Worm (Caenorhabditis elegans): Measurements from ENCODE around the gene D2096.6.

D2096.6 gene

DNA sequence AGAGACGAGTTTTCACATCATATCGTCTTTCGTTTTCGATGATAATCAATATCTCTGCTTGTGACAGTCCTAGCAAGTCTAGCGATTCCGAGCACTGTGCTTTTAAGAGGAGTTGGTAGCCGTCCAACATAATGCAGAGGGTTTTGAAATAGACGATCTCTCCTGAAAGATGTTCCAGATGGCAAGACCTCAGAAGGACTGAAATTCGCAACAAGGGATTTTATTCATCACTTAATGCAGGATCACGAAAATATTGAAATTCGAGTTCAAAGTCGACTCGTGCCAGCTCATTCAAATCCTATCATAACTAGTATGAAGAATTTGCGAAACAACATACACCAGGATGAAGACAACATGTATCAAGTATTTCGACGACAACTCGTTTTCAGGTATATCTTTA lies 8.5 kb upstream of the D2096.6 start, which contains the start of gene D2096.7 (continued):
- TF ChIP-seq T26A8.4 (GFP tag; IDR thresholded peaks at IDR 0.05) (peak; percentile 69), Y75B8A.6 (GFP tag; IDR thresholded peaks at IDR 0.05) (peak; percentile 63), madf-9 (GFP tag; conservative IDR thresholded peaks at IDR 0.05) (no peak), egl-43 (GFP tag; IDR thresholded peaks at IDR 0.05) (peak; percentile 69), lin-1 (GFP tag; IDR thresholded peaks at IDR 0.05) (0 out of 2 replicates have a peak, but pooled peaks have one; percentile 40), zip-11 (GFP tag; IDR thresholded peaks at IDR 0.05) (no peak), hif-1 (tag; optimal IDR thresholded peaks at IDR 0.05) (no peak), mes-2 (tag; optimal IDR thresholded peaks at IDR 0.05; ENCODE audit: poor library complexity, severe bottlenecking) (peak; percentile 28), pha-4 (GFP tag; IDR thresholded peaks at IDR 0.05) (peak; percentile 74), pha-4 (tag; optimal IDR thresholded peaks at IDR 0.05) (no peak)

DNA sequence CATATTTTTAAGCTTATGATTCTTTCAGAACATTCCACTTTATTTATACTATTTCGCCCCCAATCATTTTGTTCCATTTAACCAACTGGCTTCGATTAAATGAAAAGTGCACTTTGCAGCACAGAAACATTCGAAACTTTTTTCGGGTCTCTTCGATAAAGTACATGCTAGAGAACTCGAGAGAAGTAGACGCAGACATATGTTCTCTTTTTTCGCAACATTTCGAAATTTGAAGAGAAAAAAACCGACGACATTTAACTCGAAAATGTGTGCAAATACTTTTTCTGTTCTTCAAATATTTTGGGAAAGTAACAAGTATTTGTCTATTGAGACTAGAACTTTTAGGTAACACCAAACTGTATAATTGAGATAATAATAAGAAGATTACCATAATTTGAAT lies 7.9 kb upstream of the D2096.6 start:
- TF ChIP-seq arid-1 (GFP tag; conservative IDR thresholded peaks at IDR 0.05): no peak
- peak; percentile 12 for TF ChIP-seq mes-2 (tag; optimal IDR thresholded peaks at IDR 0.05; ENCODE audit: poor library complexity, severe bottlenecking)
- TF ChIP-seq F49E8.2 (tag; optimal IDR thresholded peaks at IDR 0.05; ENCODE audit: borderline replicate concordance): no peak
- no peak for TF ChIP-seq dmd-9 (GFP tag; IDR thresholded peaks at IDR 0.05)
- TF ChIP-seq dve-1 (tag; optimal IDR thresholded peaks at IDR 0.05; ENCODE audit: insufficient read depth): peak; percentile 3
- TF ChIP-seq fos-1 (tag; optimal IDR thresholded peaks at IDR 0.05): no peak
- no peak for TF ChIP-seq nhr-111 (GFP tag; optimal IDR thresholded peaks at IDR 0.05)
- no peak for TF ChIP-seq Y105C5A.15 (GFP tag; IDR thresholded peaks at IDR 0.05)
- no peak for TF ChIP-seq Y48G9A.11 (GFP tag; IDR thresholded peaks at IDR 0.05)
- TF ChIP-seq snpc-1.2 (GFP tag; IDR thresholded peaks at IDR 0.05): no peak
- no peak for TF ChIP-seq ceh-32 (tag; optimal IDR thresholded peaks at IDR 0.05; ENCODE audit: poor library complexity)
- no peak for TF ChIP-seq F26F4.8 (GFP tag; conservative IDR thresholded peaks at IDR 0.05)
- TF ChIP-seq gei-8 (GFP tag; optimal IDR thresholded peaks at IDR 0.05): no peak
- TF ChIP-seq F37D6.2 (tag; optimal IDR thresholded peaks at IDR 0.05): no peak
- no peak for TF ChIP-seq nhr-6 (tag; optimal IDR thresholded peaks at IDR 0.05)
- TF ChIP-seq lsy-2 (tag; optimal IDR thresholded peaks at IDR 0.05): peak in 1 of 2 experiments; percentile 19
- TF ChIP-seq hlh-30 (tag; optimal IDR thresholded peaks at IDR 0.05; ENCODE audit: insufficient read depth): no peak
- no peak for TF ChIP-seq lin-1 (GFP tag; IDR thresholded peaks at IDR 0.05)
- TF ChIP-seq madf-5 (GFP tag; IDR thresholded peaks at IDR 0.05): no peak
- no peak for TF ChIP-seq lin-38 (GFP tag; IDR thresholded peaks at IDR 0.05)
- no peak for TF ChIP-seq ztf-7 (tag; optimal IDR thresholded peaks at IDR 0.05)
- TF ChIP-seq daf-16 (GFP tag; optimal IDR thresholded peaks at IDR 0.05): peak in 1 of 2 experiments; percentile 3
- no peak for TF ChIP-seq daf-16 (tag; optimal IDR thresholded peaks at IDR 0.05)
- no peak for TF ChIP-seq snpc-4 (tag; optimal IDR thresholded peaks at IDR 0.05)
- no peak for TF ChIP-seq pqm-1 (tag; optimal IDR thresholded peaks at IDR 0.05)
- TF ChIP-seq pha-4 (GFP tag; IDR thresholded peaks at IDR 0.05): no peak
- TF ChIP-seq pha-4 (tag; optimal IDR thresholded peaks at IDR 0.05): no peak
- no peak for TF ChIP-seq madf-9 (GFP tag; conservative IDR thresholded peaks at IDR 0.05)
- TF ChIP-seq vab-7 (GFP tag; IDR thresholded peaks at IDR 0.05): no peak
- TF ChIP-seq nhr-41 (GFP tag; IDR thresholded peaks at IDR 0.05): no peak
- no peak for TF ChIP-seq daf-19 (GFP tag; conservative IDR thresholded peaks at IDR 0.05)
- no peak for TF ChIP-seq aha-1 (tag)
- no peak for TF ChIP-seq zag-1 (tag; optimal IDR thresholded peaks at IDR 0.05)
- TF ChIP-seq ama-1 (optimal IDR thresholded peaks at IDR 0.05): no peak

DNA sequence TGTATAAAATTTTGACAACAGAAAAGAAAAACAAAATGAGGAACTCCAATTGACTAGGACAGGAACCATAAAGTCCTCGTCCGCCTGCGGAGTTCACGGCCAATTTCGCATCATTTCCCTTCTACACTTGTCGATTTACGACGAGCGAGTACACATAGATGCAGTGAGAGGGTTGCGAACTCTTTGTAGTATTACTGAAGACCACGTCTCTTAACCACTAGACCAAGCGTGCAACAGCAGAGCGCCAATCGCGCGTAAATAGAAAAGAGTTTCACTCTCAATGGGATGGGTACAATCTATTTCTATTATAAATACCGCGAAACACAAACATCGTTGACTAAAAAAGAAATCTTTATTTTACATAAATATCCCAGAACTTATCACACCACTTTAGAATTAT lies 6.3 kb upstream of the D2096.6 start:
- TF ChIP-seq unc-39 (tag; optimal IDR thresholded peaks at IDR 0.05): no peak
- TF ChIP-seq attf-4 (tag; optimal IDR thresholded peaks at IDR 0.05): no peak
- TF ChIP-seq gei-8 (GFP tag; optimal IDR thresholded peaks at IDR 0.05): peak; percentile 29
- peak; percentile 87 for TF ChIP-seq mep-1 (tag; optimal IDR thresholded peaks at IDR 0.05)
- TF ChIP-seq zip-2 (tag; optimal IDR thresholded peaks at IDR 0.05): peak; percentile 13
- peak; percentile 50 for TF ChIP-seq jun-1 (tag; optimal IDR thresholded peaks at IDR 0.05)
- TF ChIP-seq mxl-3 (GFP tag; optimal IDR thresholded peaks at IDR 0.05): peak; percentile 45
- peak; percentile 61; the same call in 1 of the 2 replicates for TF ChIP-seq D1046.2 (GFP tag; IDR thresholded peaks at IDR 0.05)
- TF ChIP-seq nhr-41 (GFP tag; IDR thresholded peaks at IDR 0.05): peak; percentile 21; the same call in 1 of the 2 replicates
- peak; percentile 84 for TF ChIP-seq egl-43 (GFP tag; IDR thresholded peaks at IDR 0.05)
- peak; percentile 89 for TF ChIP-seq pha-4 (GFP tag; IDR thresholded peaks at IDR 0.05)
- peak; percentile 61 for TF ChIP-seq pha-4 (tag; optimal IDR thresholded peaks at IDR 0.05)
- peak; percentile 76 for TF ChIP-seq lim-7 (GFP tag; IDR thresholded peaks at IDR 0.05)
- TF ChIP-seq T20F7.1 (GFP tag; optimal IDR thresholded peaks at IDR 0.05): peak; percentile 73
- peak; percentile 60 for TF ChIP-seq ama-1 (optimal IDR thresholded peaks at IDR 0.05)
- TF ChIP-seq T26A8.4 (GFP tag; IDR thresholded peaks at IDR 0.05): no peak; the same call in none of the 2 replicates
- TF ChIP-seq arid-1 (GFP tag; conservative IDR thresholded peaks at IDR 0.05): peak; percentile 82
- no peak for TF ChIP-seq aly-2 (tag; optimal IDR thresholded peaks at IDR 0.05)

Measured in whole organism, L4 larva.